Fruit fly (Drosophila melanogaster): ENCODE results near the gene p130CAS.
A peak's percentile ranks its signal among the peaks of the same experiment; 100 is the strongest.

The p130CAS gene

dm6 chr3L:129311-129816 lies 23.3 kb upstream of the p130CAS start, which contains the start of gene Pdk1:
Gene Pdk1, plus strand, starts transcription at chr3L:129450.
- TF ChIP-seq bab1 (GFP tag; optimal IDR thresholded peaks at IDR 0.05) (peak; percentile 49), toe (GFP tag; optimal IDR thresholded peaks at IDR 0.05) (no peak), Mnt (GFP tag; optimal IDR thresholded peaks at IDR 0.05) (peak; percentile 64), CG7045 (GFP tag; optimal IDR thresholded peaks at IDR 0.05) (no peak), CG1620 (GFP tag; optimal IDR thresholded peaks at IDR 0.05) (no peak), Crg-1 (GFP tag; optimal IDR thresholded peaks at IDR 0.05) (peak; percentile 15), cnc (optimal IDR thresholded peaks at IDR 0.05) (no peak), CG7101 (tag; optimal IDR thresholded peaks at IDR 0.05) (peak; percentile 17), ovo (GFP tag; optimal IDR thresholded peaks at IDR 0.05) (peak; percentile 76), kay (GFP tag; ENCODE audit: borderline replicate concordance) (peak; percentile 47), CG12768 (GFP tag; optimal IDR thresholded peaks at IDR 0.05) (peak; percentile 63), CG11617 (GFP tag; optimal IDR thresholded peaks at IDR 0.05) (peak; percentile 47), Clk (GFP tag; optimal IDR thresholded peaks at IDR 0.05) (no peak), CG5204 (GFP tag; optimal IDR thresholded peaks at IDR 0.05) (no peak), tj (GFP tag; optimal IDR thresholded peaks at IDR 0.05) (peak; percentile 63), CG14711 (tag; optimal IDR thresholded peaks at IDR 0.05) (no peak), Hr96 (GFP tag; optimal IDR thresholded peaks at IDR 0.05) (no peak), CG33017 (tag; optimal IDR thresholded peaks at IDR 0.05) (no peak), cic (GFP tag; optimal IDR thresholded peaks at IDR 0.05) (peak; percentile 92), pad (GFP tag; optimal IDR thresholded peaks at IDR 0.05) (peak; percentile 71)

- TF ChIP-seq kay (GFP tag; ENCODE audit: borderline replicate concordance) (peak; percentile 93), toe (GFP tag; optimal IDR thresholded peaks at IDR 0.05) (no peak)
Measured at dm6 chr3L:130798-131150, 21.9 kb upstream of the p130CAS start.

dm6 chr3L:131151-131997 lies 21.3 kb upstream of the p130CAS start:
- TF ChIP-seq toe (GFP tag; optimal IDR thresholded peaks at IDR 0.05) (peak; percentile 74), bab1 (GFP tag; optimal IDR thresholded peaks at IDR 0.05) (peak; percentile 41), pad (GFP tag; optimal IDR thresholded peaks at IDR 0.05) (peak; percentile 89), cnc (optimal IDR thresholded peaks at IDR 0.05) (peak in 1 of 2 experiments; percentile 44), CG7101 (tag; optimal IDR thresholded peaks at IDR 0.05) (peak; percentile 59), Hr96 (GFP tag; optimal IDR thresholded peaks at IDR 0.05) (peak; percentile 49), CG11617 (GFP tag; optimal IDR thresholded peaks at IDR 0.05) (peak; percentile 70), cic (GFP tag; optimal IDR thresholded peaks at IDR 0.05) (peak; percentile 98), Crg-1 (GFP tag; optimal IDR thresholded peaks at IDR 0.05) (no peak), tj (GFP tag; optimal IDR thresholded peaks at IDR 0.05) (peak; percentile 60), CG1620 (GFP tag; optimal IDR thresholded peaks at IDR 0.05) (peak; percentile 10), CG5204 (GFP tag; optimal IDR thresholded peaks at IDR 0.05) (no peak), CG14711 (tag; optimal IDR thresholded peaks at IDR 0.05) (no peak), CG12768 (GFP tag; optimal IDR thresholded peaks at IDR 0.05) (peak; percentile 91), Mnt (GFP tag; optimal IDR thresholded peaks at IDR 0.05) (peak; percentile 84), ovo (GFP tag; optimal IDR thresholded peaks at IDR 0.05) (peak; percentile 97), CG7045 (GFP tag; optimal IDR thresholded peaks at IDR 0.05) (peak; percentile 20), kay (GFP tag; ENCODE audit: borderline replicate concordance) (peak; percentile 97), CG33017 (tag; optimal IDR thresholded peaks at IDR 0.05) (peak; percentile 63), Clk (GFP tag; optimal IDR thresholded peaks at IDR 0.05) (peak; percentile 56)

dm6 chr3L:131998-132693 lies 20.5 kb upstream of the p130CAS start:
- TF ChIP-seq pad (GFP tag; optimal IDR thresholded peaks at IDR 0.05) = no peak
- TF ChIP-seq tj (GFP tag; optimal IDR thresholded peaks at IDR 0.05) = peak; percentile 74
- TF ChIP-seq ovo (GFP tag; optimal IDR thresholded peaks at IDR 0.05) = no peak
- TF ChIP-seq Clk (GFP tag; optimal IDR thresholded peaks at IDR 0.05) = peak; percentile 50
- no peak for TF ChIP-seq CG14711 (tag; optimal IDR thresholded peaks at IDR 0.05)
- TF ChIP-seq CG5204 (GFP tag; optimal IDR thresholded peaks at IDR 0.05) = peak; percentile 50
- TF ChIP-seq Hr96 (GFP tag; optimal IDR thresholded peaks at IDR 0.05) = peak; percentile 57
- peak; percentile 81 for TF ChIP-seq cic (GFP tag; optimal IDR thresholded peaks at IDR 0.05)
- TF ChIP-seq cnc (optimal IDR thresholded peaks at IDR 0.05) = no peak
- TF ChIP-seq CG12768 (GFP tag; optimal IDR thresholded peaks at IDR 0.05) = peak; percentile 96
- TF ChIP-seq toe (GFP tag; optimal IDR thresholded peaks at IDR 0.05) = no peak
- no peak for TF ChIP-seq Crg-1 (GFP tag; optimal IDR thresholded peaks at IDR 0.05)
- TF ChIP-seq Mnt (GFP tag; optimal IDR thresholded peaks at IDR 0.05) = peak; percentile 40
- peak; percentile 34 for TF ChIP-seq CG33017 (tag; optimal IDR thresholded peaks at IDR 0.05)
- no peak for TF ChIP-seq bab1 (GFP tag; optimal IDR thresholded peaks at IDR 0.05)
- TF ChIP-seq CG7101 (tag; optimal IDR thresholded peaks at IDR 0.05) = no peak
- TF ChIP-seq kay (GFP tag; ENCODE audit: borderline replicate concordance) = peak; percentile 44
- no peak for TF ChIP-seq CG11617 (GFP tag; optimal IDR thresholded peaks at IDR 0.05)
- no peak for TF ChIP-seq CG7045 (GFP tag; optimal IDR thresholded peaks at IDR 0.05)
- no peak for TF ChIP-seq CG1620 (GFP tag; optimal IDR thresholded peaks at IDR 0.05)

- no peak for TF ChIP-seq kay (GFP tag; ENCODE audit: borderline replicate concordance)
- no peak for TF ChIP-seq pad (GFP tag; optimal IDR thresholded peaks at IDR 0.05)
- peak; percentile 38 for TF ChIP-seq CG12768 (GFP tag; optimal IDR thresholded peaks at IDR 0.05)
- no peak for TF ChIP-seq ovo (GFP tag; optimal IDR thresholded peaks at IDR 0.05)
Measured at dm6 chr3L:133383-133782, 19.3 kb upstream of the p130CAS start.
